Worm (Caenorhabditis elegans): ENCODE results near the gene srbc-1.

ce11 chrV:3256051-3256450 is 45.7 kb downstream of the srbc-1 start, which contains the start of gene srt-63:
- TF ChIP-seq F10E7.11 (tag; optimal IDR thresholded peaks at IDR 0.05) (no peak), tbp1 (GFP tag; optimal IDR thresholded peaks at IDR 0.05) (no peak), lsl-1 (GFP tag; optimal IDR thresholded peaks at IDR 0.05) (no peak), snpc-3.4 (tag; optimal IDR thresholded peaks at IDR 0.05) (no peak)

All from whole organism, young adult.